Worm (Caenorhabditis elegans) whole organism, young adult: ENCODE data around the gene srg-55.

ENCODE experiments used
- B0019.2 ChIP-seq: fragments of 200-800 bp; sonication (Bioruptor generic); conservative IDR thresholded peaks from 2 replicates; pipeline ENCODE4 v1.3.6; 2022; ENCODE audit warnings: missing genetic modification reagents, missing genetic modification characterization, missing compliant biosample characterization
- B0261.1 ChIP-seq: sonication (generic microtip); optimal IDR thresholded peaks from 2 replicates; lab custom pipeline; 2016; ENCODE audit warnings: mild to moderate bottlenecking, missing genetic modification characterization, moderate library complexity, missing compliant biosample characterization
- B0336.3 ChIP-seq: fragments of 200-800 bp; sonication (Bioruptor generic); IDR thresholded peaks from 2 replicates; pipeline ENCODE4 v1.3.6; 2022; ENCODE audit warnings: missing genetic modification characterization, missing compliant biosample characterization
- C06A6.2 ChIP-seq: fragments of 200-800 bp; sonication (Bioruptor generic); conservative IDR thresholded peaks from 2 replicates; pipeline ENCODE4 v1.3.6; 2022; ENCODE audit warnings: missing genetic modification characterization, missing compliant biosample characterization
- F52B5.7 ChIP-seq: sonication (generic microtip); optimal IDR thresholded peaks from 2 replicates; lab custom pipeline; 2016; ENCODE audit warnings: mild to moderate bottlenecking, missing genetic modification characterization, missing compliant biosample characterization
- F57A8.1 ChIP-seq: fragments of 200-800 bp; sonication (Bioruptor generic); optimal IDR thresholded peaks from 2 replicates; lab custom pipeline; 2018; ENCODE audit warnings: mild to moderate bottlenecking, missing genetic modification characterization, moderate library complexity, missing compliant biosample characterization
- K12H6.12 ChIP-seq: fragments of 200-800 bp; sonication (Bioruptor generic); optimal IDR thresholded peaks from 2 replicates; lab custom pipeline; 2018; ENCODE audit warnings: mild to moderate bottlenecking, missing genetic modification characterization, missing compliant biosample characterization
- Y53F4B.3 ChIP-seq: fragments of 200-800 bp; sonication (Bioruptor generic); IDR thresholded peaks from 2 replicates; pipeline ENCODE4 v1.3.6; 2022; ENCODE audit warnings: missing genetic modification reagents, missing genetic modification characterization, missing compliant biosample characterization
- bed-1 ChIP-seq: fragments of 200-800 bp; sonication (Bioruptor generic); IDR thresholded peaks from 2 replicates; pipeline ENCODE4 v1.3.6; 2022; ENCODE audit warnings: missing genetic modification reagents, missing genetic modification characterization, missing compliant biosample characterization
- ceh-27 ChIP-seq: fragments of 200-800 bp; sonication (Bioruptor generic); optimal IDR thresholded peaks from 2 replicates; lab custom pipeline; 2018; ENCODE audit warnings: mild to moderate bottlenecking, missing genetic modification characterization, moderate library complexity, missing compliant biosample characterization
- ceh-58 ChIP-seq: fragments of 200-800 bp; sonication (Bioruptor generic); IDR thresholded peaks from 2 replicates; pipeline ENCODE4 v1.3.6; 2022; ENCODE audit warnings: missing genetic modification characterization, missing compliant biosample characterization
- die-1 ChIP-seq: sonication (generic microtip); optimal IDR thresholded peaks from 2 replicates; lab custom pipeline; 2016; ENCODE audit warnings: missing genotype, mild to moderate bottlenecking, missing genetic modification characterization, missing compliant biosample characterization
- egl-44 ChIP-seq: fragments of 200-800 bp; sonication (Bioruptor generic); IDR thresholded peaks from 2 replicates; pipeline ENCODE4 v1.3.6; 2022; ENCODE audit warnings: missing genetic modification reagents, missing genetic modification characterization, missing compliant biosample characterization
- ekl-4 ChIP-seq: fragments of 200-800 bp; sonication (Bioruptor generic); IDR thresholded peaks from 2 replicates; pipeline ENCODE4 v1.3.6; 2022; ENCODE audit warnings: missing genetic modification reagents, missing genetic modification characterization, missing compliant biosample characterization
- hlh-26 ChIP-seq: fragments of 200-800 bp; sonication (Bioruptor generic); conservative IDR thresholded peaks from 2 replicates; pipeline ENCODE4 v1.3.6; 2022; ENCODE audit warnings: missing genetic modification reagents, missing genetic modification characterization, missing compliant biosample characterization
- hmg-1.2 ChIP-seq: fragments of 200-800 bp; sonication (Bioruptor generic); IDR thresholded peaks from 2 replicates; pipeline ENCODE4 v1.3.6; 2022; ENCODE audit warnings: missing genetic modification reagents, missing genetic modification characterization, missing compliant biosample characterization
- let-526 ChIP-seq: fragments of 200-800 bp; sonication (Bioruptor generic); IDR thresholded peaks from 2 replicates; pipeline ENCODE4 v1.3.6; 2022; ENCODE audit warnings: missing genetic modification reagents, missing genetic modification characterization, missing compliant biosample characterization
- lin-26 ChIP-seq: fragments of 200-800 bp; sonication (Bioruptor generic); IDR thresholded peaks from 2 replicates; pipeline ENCODE4 v1.3.6; 2022; ENCODE audit warnings: missing genetic modification reagents, missing genetic modification characterization, missing compliant biosample characterization
- lsy-27 ChIP-seq: sonication (generic microtip); optimal IDR thresholded peaks from 2 replicates; lab custom pipeline; 2017; ENCODE audit warnings: missing genetic modification characterization, mild to moderate bottlenecking, missing compliant biosample characterization, antibody characterized with exemption, missing genotype, borderline replicate concordance; ENCODE audit not compliant: insufficient read depth
- madf-10 ChIP-seq: sonication (generic microtip); optimal IDR thresholded peaks from 2 replicates; lab custom pipeline; 2016; ENCODE audit warnings: mild to moderate bottlenecking, missing genetic modification characterization, missing compliant biosample characterization
- mel-28 ChIP-seq: sonication (generic microtip); optimal IDR thresholded peaks from 2 replicates; lab custom pipeline; 2016; ENCODE audit warnings: borderline replicate concordance, mild to moderate bottlenecking, missing genetic modification characterization, missing compliant biosample characterization
- nfya-1 ChIP-seq: sonication (generic microtip); optimal IDR thresholded peaks from 2 replicates; lab custom pipeline; 2017; ENCODE audit warnings: antibody characterized with exemption, missing compliant biosample characterization, missing genetic modification characterization, borderline replicate concordance; ENCODE audit not compliant: insufficient read depth
- nfya-2 ChIP-seq: fragments of 200-800 bp; sonication (Bioruptor generic); IDR thresholded peaks from 2 replicates; pipeline ENCODE4 v1.3.6; 2022; ENCODE audit warnings: missing genetic modification reagents, missing genetic modification characterization, missing compliant biosample characterization
- pha-4 ChIP-seq: fragments of 150-350 bp; sonication (generic microtip); optimal IDR thresholded peaks from 2 replicates; lab custom pipeline; 2014; ENCODE audit warnings: missing biosample characterization, missing genetic modification reagents, missing genetic modification characterization
- rcor-1 ChIP-seq: fragments of 200-800 bp; sonication (Bioruptor generic); IDR thresholded peaks from 2 replicates; pipeline ENCODE4 v1.3.6; 2022; ENCODE audit warnings: missing genetic modification reagents, missing genetic modification characterization, missing compliant biosample characterization
- sea-2 ChIP-seq: fragments of 200-800 bp; sonication (Bioruptor generic); IDR thresholded peaks from 2 replicates; pipeline ENCODE4 v1.3.6; 2022; ENCODE audit warnings: missing genetic modification characterization, missing compliant biosample characterization
- snpc-3.4 ChIP-seq: sonication (generic microtip); optimal IDR thresholded peaks from 2 replicates; lab custom pipeline; 2017; ENCODE audit warnings: missing genetic modification characterization, mild to moderate bottlenecking, missing compliant biosample characterization, antibody characterized with exemption, moderate library complexity, missing genotype, missing genetic modification reagents
- somi-1 ChIP-seq: fragments of 200-800 bp; sonication (Bioruptor generic); optimal IDR thresholded peaks from 2 replicates; lab custom pipeline; 2018; ENCODE audit warnings: mild to moderate bottlenecking, missing genetic modification characterization, missing compliant biosample characterization
- tlf-1 ChIP-seq: fragments of 200-800 bp; sonication (Bioruptor generic); optimal IDR thresholded peaks from 2 replicates; lab custom pipeline; 2018; ENCODE audit warnings: mild to moderate bottlenecking, missing genetic modification characterization, missing compliant biosample characterization
- xnd-1 ChIP-seq: sonication (generic microtip); optimal IDR thresholded peaks from 2 replicates; lab custom pipeline; 2016; ENCODE audit warnings: missing genotype, missing genetic modification reagents, missing genetic modification characterization, missing compliant biosample characterization
- zfh-2 ChIP-seq: fragments of 200-800 bp; sonication (Bioruptor generic); conservative IDR thresholded peaks from 2 replicates; pipeline ENCODE4 v1.3.6; 2022; ENCODE audit warnings: missing genetic modification reagents, missing genetic modification characterization, missing compliant biosample characterization
- ztf-22 ChIP-seq: fragments of 200-800 bp; sonication (Bioruptor generic); optimal IDR thresholded peaks from 2 replicates; lab custom pipeline; 2018; ENCODE audit warnings: mild to moderate bottlenecking, missing genetic modification characterization, moderate library complexity, missing compliant biosample characterization
- ztf-26 ChIP-seq: sonication (generic microtip); optimal IDR thresholded peaks from 2 replicates; lab custom pipeline; 2017; ENCODE audit warnings: missing genetic modification characterization, missing compliant biosample characterization
- ztf-28 ChIP-seq: fragments of 200-800 bp; sonication (Bioruptor generic); IDR thresholded peaks from 2 replicates; pipeline ENCODE4 v1.3.6; 2022; ENCODE audit warnings: missing genetic modification reagents, missing genetic modification characterization, missing compliant biosample characterization
- ztf-3 ChIP-seq: fragments of 200-800 bp; sonication (Bioruptor generic); optimal IDR thresholded peaks from 2 replicates; lab custom pipeline; 2018; ENCODE audit warnings: mild to moderate bottlenecking, missing genetic modification characterization, missing compliant biosample characterization
- ztf-6 ChIP-seq: fragments of 200-800 bp; sonication (Bioruptor generic); IDR thresholded peaks from 2 replicates; pipeline ENCODE4 v1.3.6; 2022; ENCODE audit warnings: missing genetic modification reagents, missing genetic modification characterization, missing compliant biosample characterization

The srg-55 gene

ce11 chrV:14954633-14955032 lies 26.5 kb upstream of the srg-55 start, which contains the start of gene C30G7.5:
Gene C30G7.5, minus strand, starts transcription at chrV:14954733.
- TF ChIP-seq nfya-1 (tag; lab: Kevin White, UChicago) (no peak), hlh-26 (GFP tag; lab: Robert Waterston, UW) (no peak), F52B5.7 (tag; lab: Kevin White, UChicago) (no peak), bed-1 (GFP tag; lab: Robert Waterston, UW) (no peak), egl-44 (GFP tag; lab: Robert Waterston, UW) (no peak), zfh-2 (GFP tag; lab: Robert Waterston, UW) (no peak)

ce11 chrV:14949477-14949876 lies 21.3 kb upstream of the srg-55 start, which contains the start of gene hil-1:
Gene hil-1, plus strand, starts transcription at chrV:14949777.
- no peak for TF ChIP-seq hlh-26 (GFP tag; lab: Robert Waterston, UW)
- TF ChIP-seq rcor-1, result no peak
- TF ChIP-seq snpc-3.4, result no peak
- TF ChIP-seq lin-26, result no peak
- TF ChIP-seq ceh-58 (GFP tag; lab: Robert Waterston, UW), result no peak
- no peak for TF ChIP-seq nfya-2 (GFP tag; lab: Robert Waterston, UW)

ce11 chrV:14948566-14948965 lies 20.4 kb upstream of the srg-55 start:
- no peak for TF ChIP-seq die-1 (tag; lab: Kevin White, UChicago)
- peak; percentile 60 for TF ChIP-seq ceh-27
- TF ChIP-seq sea-2 (GFP tag; lab: Robert Waterston, UW), result no peak
- TF ChIP-seq B0336.3, result no peak
- TF ChIP-seq let-526 (GFP tag; lab: Robert Waterston, UW), result 0 out of 2 replicates have a peak, but pooled peaks have one; percentile 27
- TF ChIP-seq K12H6.12 (tag; lab: Kevin White, UChicago), result peak; percentile 74
- peak; percentile 25; the same call in 1 of the 2 replicates for TF ChIP-seq hmg-1.2 (GFP tag; lab: Robert Waterston, UW)
- no peak for TF ChIP-seq ztf-6 (GFP tag; lab: Robert Waterston, UW)

DNA sequence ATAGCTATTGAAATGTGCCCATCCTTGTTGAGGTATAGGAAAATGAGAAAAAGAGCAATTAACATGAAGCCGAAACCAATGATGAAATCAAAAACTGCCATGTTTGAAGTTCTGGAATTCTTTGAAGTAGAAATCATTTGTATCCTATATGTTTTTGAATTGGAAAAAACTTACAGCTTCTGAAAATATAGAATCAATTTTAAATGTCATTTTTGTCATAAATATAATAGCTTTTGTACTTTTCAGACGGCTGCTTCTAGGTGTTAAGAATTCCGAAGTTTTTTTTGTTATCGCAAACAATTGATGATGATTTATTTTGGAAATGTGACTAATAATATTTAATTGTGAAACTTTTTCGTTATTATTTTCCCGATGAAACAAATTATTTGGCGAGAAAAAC lies 18.9 kb upstream of the srg-55 start, which contains the start of gene C30G7.4:
C30G7.4 (minus strand) TSS at position 101 of the 400 bp plus-strand sequence.
- no peak for TF ChIP-seq mel-28 (tag; lab: Kevin White, UChicago)
- TF ChIP-seq pha-4 (tag; lab: Kevin White, UChicago), result no peak
- no peak for TF ChIP-seq tlf-1 (GFP tag; lab: Kevin White, UChicago)
- TF ChIP-seq ekl-4 (GFP tag; lab: Robert Waterston, UW), result no peak
- no peak for TF ChIP-seq K12H6.12 (tag; lab: Kevin White, UChicago)
- TF ChIP-seq ceh-27, result no peak
- no peak for TF ChIP-seq somi-1 (GFP tag; lab: Kevin White, UChicago)
- no peak for TF ChIP-seq B0261.1 (tag; lab: Kevin White, UChicago)
- no peak for TF ChIP-seq ztf-3 (GFP tag; lab: Kevin White, UChicago)
- no peak for TF ChIP-seq xnd-1
- no peak for TF ChIP-seq ztf-28 (GFP tag; lab: Robert Waterston, UW)
- TF ChIP-seq Y53F4B.3, result no peak
- no peak for TF ChIP-seq madf-10
- TF ChIP-seq F57A8.1, result no peak
- no peak for TF ChIP-seq B0019.2 (GFP tag; lab: Robert Waterston, UW)
- no peak for TF ChIP-seq C06A6.2 (GFP tag; lab: Robert Waterston, UW)
- TF ChIP-seq ztf-22 (GFP tag; lab: Kevin White, UChicago), result no peak
- no peak for TF ChIP-seq ztf-26 (tag; lab: Kevin White, UChicago)
- TF ChIP-seq lsy-27 (tag; lab: Kevin White, UChicago), result no peak
